Fruit fly (Drosophila melanogaster) whole organism: ENCODE results near the gene cype.

ENCODE experiments used
- CG8478 ChIP-seq: fragments of >200 bp; optimal IDR thresholded peaks from 2 replicates; lab custom pipeline; 2018; ENCODE audit warnings: inconsistent platforms
- Dll ChIP-seq: fragments of >200 bp; optimal IDR thresholded peaks from 2 replicates; lab custom pipeline; 2017
- EcR ChIP-seq, 2 experiments: fragments of >200 bp; optimal IDR thresholded peaks; 2 replicates each; lab custom pipeline; 2017; ENCODE audit warnings: missing biosample characterization in 2 of 2, missing genetic modification characterization in 2 of 2, missing genetic modification reagents in 2 of 2
- pan ChIP-seq: fragments of >200 bp; optimal IDR thresholded peaks from 2 replicates; lab custom pipeline; 2017
- psq ChIP-seq: fragments of >200 bp; optimal IDR thresholded peaks from 2 replicates; lab custom pipeline; 2017
- usp ChIP-seq: fragments of >200 bp; optimal IDR thresholded peaks from 2 replicates; lab custom pipeline; 2017; ENCODE audit warnings: missing biosample characterization, missing genetic modification characterization, mixed read lengths

The cype gene

dm6 chr2L:5300237-5300668 lies 26.8 kb upstream of the cype start:
- TF ChIP-seq usp (no peak), pan (no peak), CG8478 (lab: Kevin White, UChicago) (no peak), Dll (no peak), EcR (GFP tag; optimal IDR thresholded peaks at IDR 0.05; lab: Kevin White, UChicago) (peak in 1 of 2 experiments; percentile 70)

- TF ChIP-seq Dll = peak; percentile 15
- no peak for TF ChIP-seq CG8478 (lab: Kevin White, UChicago)
These were observed 26.0 kb upstream of the cype start for dm6 chr2L:5300785-5301616.

- peak; percentile 53 for TF ChIP-seq pan
- TF ChIP-seq psq (lab: Kevin White, UChicago) = no peak
These were observed 24.7 kb upstream of the cype start for dm6 chr2L:5302284-5302683.

dm6 chr2L:5302692-5303043 lies 24.4 kb upstream of the cype start:
- TF ChIP-seq Dll = no peak
- TF ChIP-seq psq (lab: Kevin White, UChicago) = no peak
- no peak for TF ChIP-seq CG8478 (lab: Kevin White, UChicago)
- TF ChIP-seq pan = no peak
- TF ChIP-seq usp = no peak
- TF ChIP-seq EcR (GFP tag; optimal IDR thresholded peaks at IDR 0.05; lab: Kevin White, UChicago) = no peak

dm6 chr2L:5303044-5303904 lies 23.8 kb upstream of the cype start:
- peak; percentile 44 for TF ChIP-seq pan
- no peak for TF ChIP-seq psq (lab: Kevin White, UChicago)

dm6 chr2L:5304367-5304766 lies 22.7 kb upstream of the cype start:
- TF ChIP-seq EcR (GFP tag; optimal IDR thresholded peaks at IDR 0.05; lab: Kevin White, UChicago) (no peak), pan (peak; percentile 34)

- TF ChIP-seq EcR (GFP tag; optimal IDR thresholded peaks at IDR 0.05; lab: Kevin White, UChicago) (peak in 1 of 2 experiments; percentile 6), CG8478 (lab: Kevin White, UChicago) (no peak), usp (no peak)
These were observed 21.7 kb upstream of the cype start for dm6 chr2L:5305240-5305875.

- peak; percentile 87 for TF ChIP-seq Dll
- TF ChIP-seq pan = no peak
These were observed 20.5 kb upstream of the cype start for dm6 chr2L:5306373-5306997.

dm6 chr2L:5309369-5309768 lies 17.7 kb upstream of the cype start:
- TF ChIP-seq CG8478 (lab: Kevin White, UChicago) (no peak), EcR (GFP tag; optimal IDR thresholded peaks at IDR 0.05; lab: Kevin White, UChicago) (no peak), psq (lab: Kevin White, UChicago) (no peak), pan (no peak), Dll (no peak), usp (no peak)

- TF ChIP-seq EcR (GFP tag; optimal IDR thresholded peaks at IDR 0.05; lab: Kevin White, UChicago) (no peak), Dll (peak; percentile 44), usp (no peak), CG8478 (lab: Kevin White, UChicago) (no peak), psq (lab: Kevin White, UChicago) (no peak), pan (no peak)
These were observed 12.3 kb upstream of the cype start, which contains the start of gene CG14024 for dm6 chr2L:5314630-5315159. TSS of gene CG14024 (minus strand) at chr2L:5314895.

- no peak for TF ChIP-seq CG8478 (lab: Kevin White, UChicago)
- TF ChIP-seq pan = no peak
These were observed 7.0 kb upstream of the cype start for dm6 chr2L:5320063-5320462.

- TF ChIP-seq CG8478 (lab: Kevin White, UChicago) (no peak), psq (lab: Kevin White, UChicago) (no peak), usp (no peak), pan (no peak), EcR (GFP tag; optimal IDR thresholded peaks at IDR 0.05; lab: Kevin White, UChicago) (no peak)
These were observed 6.0 kb upstream of the cype start for dm6 chr2L:5321014-5321413.
